Fruit fly (Drosophila melanogaster) whole organism, embryonic: Measurements from ENCODE around the gene Eip93F.

Experiments
- Asciz ChIP-seq: fragments of 200-800 bp; sonication (Bioruptor generic); optimal IDR thresholded peaks from 2 replicates; lab custom pipeline; 2017; ENCODE audit warnings: missing biosample characterization, mild to moderate bottlenecking, missing genetic modification characterization, missing genetic modification reagents
- Atf3 ChIP-seq: fragments of 200-800 bp; sonication (Bioruptor generic); optimal IDR thresholded peaks from 3 replicates; lab custom pipeline; 2016; ENCODE audit warnings: missing biosample characterization, missing genetic modification characterization
- Awh ChIP-seq: fragments of 200-800 bp; sonication (Bioruptor generic); IDR thresholded peaks from 2 replicates; pipeline ENCODE4, ENCODE4 v1.3.6; 2022; ENCODE audit warnings: missing biosample characterization, missing genetic modification characterization
- CG10565 ChIP-seq: fragments of 200-800 bp; sonication (Bioruptor generic); optimal IDR thresholded peaks from 3 replicates; lab custom pipeline; 2016; ENCODE audit warnings: missing biosample characterization, mild to moderate bottlenecking, missing genetic modification characterization
- CG11398 ChIP-seq: fragments of 200-800 bp; sonication (Bioruptor generic); optimal IDR thresholded peaks from 2 replicates; lab custom pipeline; 2016; ENCODE audit warnings: missing biosample characterization, missing genetic modification characterization
- CG12299 ChIP-seq: fragments of 200-800 bp; sonication (Bioruptor generic); optimal IDR thresholded peaks from 2 replicates; lab custom pipeline; 2018; ENCODE audit warnings: missing biosample characterization, mild to moderate bottlenecking, missing genetic modification characterization
- CG12744 ChIP-seq: fragments of 200-800 bp; sonication (Bioruptor generic); optimal IDR thresholded peaks from 2 replicates; lab custom pipeline; 2016; ENCODE audit warnings: missing biosample characterization, missing genetic modification characterization
- CG13287 ChIP-seq: fragments of 200-800 bp; sonication (Bioruptor generic); IDR thresholded peaks from 2 replicates; pipeline ENCODE4 v1.3.6; 2022; ENCODE audit warnings: missing biosample characterization, missing genetic modification characterization; ENCODE audit not compliant: partially characterized antibody
- CG13775 ChIP-seq: fragments of 200-800 bp; sonication (Bioruptor generic); optimal IDR thresholded peaks from 3 replicates; lab custom pipeline; 2017; ENCODE audit warnings: missing biosample characterization, mild to moderate bottlenecking, missing genetic modification characterization
- CG15269 ChIP-seq: fragments of 200-800 bp; sonication (Bioruptor generic); optimal IDR thresholded peaks from 2 replicates; lab custom pipeline; 2018; ENCODE audit warnings: missing biosample characterization, mild to moderate bottlenecking, missing genetic modification characterization, moderate library complexity
- CG16863 ChIP-seq: fragments of 200-800 bp; sonication (Bioruptor generic); optimal IDR thresholded peaks from 3 replicates; lab custom pipeline; 2016; ENCODE audit warnings: missing biosample characterization, missing genetic modification characterization
- CG2875 ChIP-seq: fragments of 200-800 bp; sonication (Bioruptor generic); optimal IDR thresholded peaks from 2 replicates; lab custom pipeline; 2017; ENCODE audit warnings: missing biosample characterization, mild to moderate bottlenecking, missing genetic modification characterization, missing genetic modification reagents
- CG3065 ChIP-seq: fragments of 200-800 bp; sonication (Bioruptor generic); optimal IDR thresholded peaks from 2 replicates; lab custom pipeline; 2016; ENCODE audit warnings: missing biosample characterization, missing genetic modification characterization
- CG31365 ChIP-seq: fragments of 200-800 bp; sonication (Bioruptor generic); optimal IDR thresholded peaks from 2 replicates; lab custom pipeline; 2018; ENCODE audit warnings: missing biosample characterization, mild to moderate bottlenecking, missing genetic modification characterization
- CG33557 ChIP-seq: fragments of 200-800 bp; sonication (Bioruptor generic); optimal IDR thresholded peaks from 2 replicates; lab custom pipeline; 2019; ENCODE audit warnings: missing biosample characterization, mild to moderate bottlenecking, missing genetic modification characterization, moderate library complexity
- CG34422 ChIP-seq: fragments of 200-800 bp; sonication (Bioruptor generic); IDR thresholded peaks from 3 replicates; pipeline ENCODE4 v1.3.6; 2022; ENCODE audit warnings: missing biosample characterization, missing genetic modification characterization
- CG42726 ChIP-seq: fragments of 200-800 bp; sonication (Bioruptor generic); IDR thresholded peaks from 2 replicates; pipeline ENCODE4 v1.3.6; 2022; ENCODE audit warnings: missing biosample characterization, missing genetic modification characterization; ENCODE audit not compliant: partially characterized antibody
- CG4617 ChIP-seq: fragments of 200-800 bp; sonication (Bioruptor generic); optimal IDR thresholded peaks from 3 replicates; lab custom pipeline; 2016; ENCODE audit warnings: missing biosample characterization, missing genetic modification characterization, borderline replicate concordance
- Dll ChIP-seq: fragments of 200-800 bp; sonication (Bioruptor generic); IDR thresholded peaks from 4 replicates; pipeline ENCODE4 v1.3.6; 2022; ENCODE audit warnings: missing biosample characterization, missing genetic modification characterization; ENCODE audit not compliant: partially characterized antibody
- Doc3 ChIP-seq: fragments of 200-800 bp; sonication (Bioruptor generic); IDR thresholded peaks from 3 replicates; pipeline ENCODE4 v1.3.6; 2022; ENCODE audit warnings: missing biosample characterization, missing genetic modification characterization; ENCODE audit not compliant: partially characterized antibody
- Ets65A ChIP-seq: fragments of 200-800 bp; sonication (Bioruptor generic); peaks from one replicate; lab custom pipeline; 2016; ENCODE audit warnings: missing biosample characterization, missing genetic modification characterization
- Hsf ChIP-seq: fragments of 200-800 bp; sonication (Bioruptor generic); optimal IDR thresholded peaks from 3 replicates; lab custom pipeline; 2016; ENCODE audit warnings: missing biosample characterization, missing genetic modification characterization
- MTF-1 ChIP-seq: fragments of 200-800 bp; sonication (Bioruptor generic); optimal IDR thresholded peaks from 2 replicates; lab custom pipeline; 2018; ENCODE audit warnings: missing biosample characterization, mild to moderate bottlenecking, missing genetic modification characterization, borderline replicate concordance
- Max ChIP-seq: fragments of 200-800 bp; sonication (Bioruptor generic); optimal IDR thresholded peaks from 2 replicates; lab custom pipeline; 2016; ENCODE audit warnings: missing biosample characterization, mild to moderate bottlenecking, missing genetic modification characterization
- Mrtf ChIP-seq: fragments of 200-800 bp; sonication (Bioruptor generic); IDR thresholded peaks from 3 replicates; pipeline ENCODE4 v1.3.6; 2022; ENCODE audit warnings: missing biosample characterization, missing genetic modification characterization
- Myb ChIP-seq: fragments of 200-800 bp; sonication (Bioruptor generic); optimal IDR thresholded peaks from 2 replicates; lab custom pipeline; 2016; ENCODE audit warnings: missing biosample characterization, missing genetic modification characterization
- Pdp1 ChIP-seq, 2 experiments: fragments of 200-800 bp; sonication (Bioruptor generic); optimal IDR thresholded peaks; 3 replicates each; lab custom pipeline; 2016; ENCODE audit warnings: missing biosample characterization in 2 of 2, missing genetic modification characterization in 2 of 2, mild to moderate bottlenecking in 1 of 2, moderate library complexity in 1 of 2
- Poxn ChIP-seq: fragments of 200-800 bp; sonication (Bioruptor generic); IDR thresholded peaks from 2 replicates; pipeline ENCODE4 v1.3.6; 2022; ENCODE audit warnings: missing biosample characterization, missing genetic modification characterization
- ash1 ChIP-seq: fragments of 200-800 bp; sonication (Bioruptor generic); optimal IDR thresholded peaks from 2 replicates; lab custom pipeline; 2018; ENCODE audit warnings: missing biosample characterization, mild to moderate bottlenecking, missing genetic modification characterization
- az2 ChIP-seq: fragments of 200-800 bp; sonication (Bioruptor generic); optimal IDR thresholded peaks from 3 replicates; lab custom pipeline; 2016; ENCODE audit warnings: missing biosample characterization, missing genetic modification characterization
- chm ChIP-seq: fragments of 200-800 bp; sonication (Bioruptor generic); IDR thresholded peaks from 2 replicates; pipeline ENCODE4 v1.3.6; 2022; ENCODE audit warnings: missing biosample characterization, missing genetic modification characterization
- chn ChIP-seq: fragments of 200-800 bp; sonication (Bioruptor generic); optimal IDR thresholded peaks from 2 replicates; lab custom pipeline; 2016; ENCODE audit warnings: missing biosample characterization, missing genetic modification characterization
- corto ChIP-seq: fragments of 200-800 bp; sonication (Bioruptor generic); optimal IDR thresholded peaks from 2 replicates; lab custom pipeline; 2016; ENCODE audit warnings: missing biosample characterization, mild to moderate bottlenecking, missing genetic modification characterization, moderate library complexity
- crp ChIP-seq, 2 experiments: fragments of 200-800 bp; sonication (Bioruptor generic); optimal IDR thresholded peaks; 2 replicates in 1 of 2; 3 replicates in 1 of 2; lab custom pipeline; 2017; ENCODE audit warnings: missing biosample characterization in 2 of 2, missing genetic modification characterization in 2 of 2, mild to moderate bottlenecking in 1 of 2, moderate library complexity in 1 of 2
- lilli ChIP-seq: fragments of 200-800 bp; sonication (Bioruptor generic); optimal IDR thresholded peaks from 3 replicates; lab custom pipeline; 2016; ENCODE audit warnings: missing biosample characterization, missing genetic modification characterization
- lov ChIP-seq, 2 experiments: fragments of 200-800 bp in 1 of 2; fragments of >200 bp in 1 of 2; sonication (Bioruptor generic) in 1 of 2; IDR thresholded peaks in 1 of 2; optimal IDR thresholded peaks in 1 of 2; 2 replicates in 1 of 2; 3 replicates in 1 of 2; pipeline versions ENCODE4 v1.3.6 to Lab custom; 2017 to 2022; ENCODE audit warnings: missing biosample characterization in 1 of 2, missing genetic modification characterization in 1 of 2
- mam ChIP-seq: fragments of 200-800 bp; sonication (Bioruptor generic); optimal IDR thresholded peaks from 3 replicates; lab custom pipeline; 2016; ENCODE audit warnings: missing biosample characterization, missing genetic modification characterization
- nerfin-1 ChIP-seq: fragments of 200-800 bp; sonication (Bioruptor generic); optimal IDR thresholded peaks from 3 replicates; lab custom pipeline; 2019; ENCODE audit warnings: missing biosample characterization, mild to moderate bottlenecking, missing genetic modification characterization, moderate library complexity
- pb ChIP-seq: fragments of 200-800 bp; sonication (Bioruptor generic); optimal IDR thresholded peaks from 3 replicates; lab custom pipeline; 2016; ENCODE audit warnings: missing biosample characterization, missing genetic modification characterization
- pros ChIP-seq: fragments of 200-800 bp; sonication (Bioruptor generic); optimal IDR thresholded peaks from 3 replicates; lab custom pipeline; 2019; ENCODE audit warnings: missing biosample characterization, mild to moderate bottlenecking, missing genetic modification characterization, moderate library complexity
- repo ChIP-seq: fragments of 200-800 bp; sonication (Bioruptor generic); optimal IDR thresholded peaks from 2 replicates; lab custom pipeline; 2016; ENCODE audit warnings: missing biosample characterization, missing genetic modification characterization
- sd ChIP-seq: fragments of 200-800 bp; sonication (Bioruptor generic); optimal IDR thresholded peaks from 3 replicates; lab custom pipeline; 2018; ENCODE audit warnings: missing biosample characterization, mild to moderate bottlenecking, missing genetic modification characterization, moderate library complexity
- sima ChIP-seq: fragments of 200-800 bp; sonication (Bioruptor generic); optimal IDR thresholded peaks from 2 replicates; lab custom pipeline; 2016; ENCODE audit warnings: missing biosample characterization, missing genetic modification characterization
- slp2 ChIP-seq: fragments of 200-800 bp; sonication (Bioruptor generic); optimal IDR thresholded peaks from 2 replicates; lab custom pipeline; 2016; ENCODE audit warnings: missing biosample characterization, missing genetic modification characterization
- so ChIP-seq: fragments of 200-800 bp; sonication (Bioruptor generic); IDR thresholded peaks from 3 replicates; pipeline ENCODE4 v1.3.6; 2022; ENCODE audit warnings: missing biosample characterization, missing genetic modification characterization
- vvl ChIP-seq: fragments of 200-800 bp; sonication (Bioruptor generic); IDR thresholded peaks from 2 replicates; pipeline ENCODE4 v1.3.6; 2022; ENCODE audit warnings: missing biosample characterization, missing genetic modification characterization
- zfh2 ChIP-seq: fragments of 200-800 bp; sonication (Bioruptor generic); optimal IDR thresholded peaks from 2 replicates; lab custom pipeline; 2016; ENCODE audit warnings: missing biosample characterization, missing genetic modification characterization

Gene Eip93F

dm6 chr3R:22026922-22027742, 78.2 kb downstream of the Eip93F start, which contains the start of the genes Cchl and ND-42 (continued):
- TF ChIP-seq Doc3 (GFP tag; lab: Robert Waterston, UW) = peak; percentile 63
- TF ChIP-seq CG2875 (GFP tag; lab: Kevin White, UChicago) = peak; percentile 11
- TF ChIP-seq sima (GFP tag; lab: Kevin White, UChicago) = no peak
- TF ChIP-seq Atf3 = peak; percentile 49
- 0 out of 2 replicates have a peak, but pooled peaks have one; percentile 9 for TF ChIP-seq Awh (GFP tag; lab: Robert Waterston, UW)
- TF ChIP-seq mam (GFP tag; lab: Kevin White, UChicago) = peak; percentile 78
- TF ChIP-seq CG10565 (GFP tag; lab: Kevin White, UChicago) = no peak
- TF ChIP-seq repo (GFP tag; lab: Kevin White, UChicago) = peak; percentile 18
- TF ChIP-seq CG31365 = no peak
- TF ChIP-seq Dll (GFP tag; lab: Robert Waterston, UW) = peak; percentile 81
- no peak for TF ChIP-seq CG42726 (GFP tag; lab: Robert Waterston, UW)
- TF ChIP-seq CG15269 (tag; lab: Kevin White, UChicago) = peak; percentile 83
- peak; percentile 97 for TF ChIP-seq Ets65A (GFP tag; lab: Kevin White, UChicago)
- peak; percentile 91 for TF ChIP-seq CG13775 (GFP tag; lab: Kevin White, UChicago)
- no peak for TF ChIP-seq CG11398
- peak; percentile 84 for TF ChIP-seq Max (GFP tag; lab: Kevin White, UChicago)
- peak; percentile 81 for TF ChIP-seq chn (GFP tag; lab: Kevin White, UChicago)
- peak; percentile 64 for TF ChIP-seq CG12299 (tag; lab: Kevin White, UChicago)
- TF ChIP-seq az2 (GFP tag; lab: Kevin White, UChicago) = peak; percentile 81
- no peak for TF ChIP-seq CG12744 (GFP tag; lab: Kevin White, UChicago)
- TF ChIP-seq Pdp1 (GFP tag; optimal IDR thresholded peaks at IDR 0.05; lab: Kevin White, UChicago) = peak; percentile 77 to 95
- TF ChIP-seq lov (optimal IDR thresholded peaks at IDR 0.05; lab: Kevin White, UChicago) = no peak
- no peak for TF ChIP-seq lov (GFP tag; IDR thresholded peaks at IDR 0.05; lab: Robert Waterston, UW)
- TF ChIP-seq chm (GFP tag; lab: Robert Waterston, UW) = peak; percentile 32; the same call in 1 of the 2 replicates
- TF ChIP-seq vvl = peak; percentile 87
- TF ChIP-seq CG4617 (GFP tag; lab: Kevin White, UChicago) = peak; percentile 59
- TF ChIP-seq corto (GFP tag; lab: Kevin White, UChicago) = peak; percentile 71
- TF ChIP-seq ash1 (GFP tag; lab: Kevin White, UChicago) = no peak
- no peak for TF ChIP-seq Asciz
- TF ChIP-seq zfh2 = peak; percentile 79
- TF ChIP-seq CG13287 (GFP tag; lab: Robert Waterston, UW) = peak; percentile 70
- peak; percentile 80 for TF ChIP-seq Hsf (GFP tag; lab: Kevin White, UChicago)
- no peak for TF ChIP-seq pros
- TF ChIP-seq CG33557 (GFP tag; lab: Kevin White, UChicago) = peak; percentile 80
- TF ChIP-seq nerfin-1 (tag; lab: Kevin White, UChicago) = peak; percentile 74
- TF ChIP-seq Mrtf (GFP tag; lab: Robert Waterston, UW) = peak; percentile 47; the same call in 1 of the 3 replicates
- peak; percentile 55 for TF ChIP-seq Myb (GFP tag; lab: Kevin White, UChicago)
- peak; percentile 23 for TF ChIP-seq MTF-1
- no peak for TF ChIP-seq sd (tag; lab: Kevin White, UChicago)
- peak; percentile 71 for TF ChIP-seq CG16863
- peak; percentile 13 for TF ChIP-seq pb
- peak; percentile 86 for TF ChIP-seq lilli (GFP tag; lab: Kevin White, UChicago)
- no peak for TF ChIP-seq so
- peak; percentile 41 for TF ChIP-seq slp2 (GFP tag; lab: Kevin White, UChicago)
- TF ChIP-seq CG34422 = no peak; the same call in none of the 3 replicates
- 0 out of 2 replicates have a peak, but pooled peaks have one; percentile 3 for TF ChIP-seq Poxn (GFP tag; lab: Robert Waterston, UW)
- peak; percentile 80 for TF ChIP-seq CG3065 (GFP tag; lab: Kevin White, UChicago)
- TF ChIP-seq crp (GFP tag; optimal IDR thresholded peaks at IDR 0.05; lab: Kevin White, UChicago) = peak; percentile 9 to 82
